Fruit fly (Drosophila melanogaster) whole organism, embryonic: ENCODE measurements around the gene CG13481.
A peak's percentile ranks its signal among the peaks of the same experiment; 100 is the strongest.

Experiments
- CG8478 ChIP-seq: fragments of >200 bp; optimal IDR thresholded peaks from 2 replicates; lab custom pipeline; 2018
- Ets97D ChIP-seq: fragments of 200-800 bp; sonication (Bioruptor generic); optimal IDR thresholded peaks from 3 replicates; lab custom pipeline; 2016; ENCODE audit warnings: missing biosample characterization, missing genetic modification characterization
- Sox102F ChIP-seq: fragments of 200-800 bp; sonication (Bioruptor generic); optimal IDR thresholded peaks from 2 replicates; lab custom pipeline; 2018; ENCODE audit warnings: missing biosample characterization, mild to moderate bottlenecking, missing genetic modification characterization, moderate library complexity
- ci ChIP-seq: fragments of 200-800 bp; sonication (Bioruptor generic); IDR thresholded peaks from 3 replicates; pipeline ENCODE4 v1.3.6; 2022; ENCODE audit warnings: missing biosample characterization, missing genetic modification characterization
- lab ChIP-seq: fragments of 200-800 bp; sonication (Bioruptor generic); optimal IDR thresholded peaks from 3 replicates; lab custom pipeline; 2017; ENCODE audit warnings: missing biosample characterization, missing genetic modification characterization, mild to moderate bottlenecking, moderate library complexity, missing genetic modification reagents
- slbo ChIP-seq: fragments of 200-800 bp; sonication (Bioruptor generic); IDR thresholded peaks from 2 replicates; pipeline ENCODE4 v1.3.6; 2022; ENCODE audit warnings: missing biosample characterization, missing genetic modification characterization
- slou ChIP-seq: fragments of 200-800 bp; sonication (Bioruptor generic); optimal IDR thresholded peaks from 3 replicates; lab custom pipeline; 2016; ENCODE audit warnings: missing biosample characterization, missing genetic modification characterization
- usp ChIP-seq: fragments of >200 bp; optimal IDR thresholded peaks from 2 replicates; lab custom pipeline; 2017; ENCODE audit warnings: missing biosample characterization, missing genetic modification characterization

DNA sequence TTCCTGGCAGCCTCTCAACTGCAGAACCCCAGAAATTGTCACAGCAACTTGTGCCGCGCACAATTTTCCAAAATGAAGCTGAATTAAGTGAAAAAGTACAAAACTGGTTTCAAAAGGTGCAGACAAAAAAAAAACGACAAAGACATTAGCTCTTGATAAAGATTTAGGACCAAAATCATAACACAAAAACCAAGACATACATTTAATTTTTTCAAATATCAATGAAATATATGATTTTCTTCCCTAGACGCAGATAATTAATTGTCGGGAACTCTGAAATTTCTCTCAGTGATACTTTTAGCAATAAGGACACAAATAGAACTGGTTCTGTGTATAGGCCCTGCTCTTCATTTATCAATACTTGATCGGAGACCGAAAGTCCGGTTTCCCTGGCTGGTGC is 4.8 kb downstream of the CG13481 start:
- TF ChIP-seq slou (GFP tag; lab: Kevin White, UChicago) (no peak), CG8478 (lab: Kevin White, UChicago) (no peak), Ets97D (GFP tag; lab: Kevin White, UChicago) (no peak), lab (GFP tag; lab: Kevin White, UChicago) (no peak), Sox102F (peak; percentile 28), ci (peak; percentile 65; the same call in 2 of the 3 replicates), usp (GFP tag; lab: Kevin White, UChicago) (no peak), slbo (GFP tag; lab: Robert Waterston, UW) (no peak)
